Worm (Caenorhabditis elegans) whole organism, L3 larva: ENCODE data around the gene pals-19.

Source experiments
- R02D3.7 ChIP-seq: fragments of 150-350 bp; optimal IDR thresholded peaks from 2 replicates; lab custom pipeline; 2014; ENCODE audit warnings: missing biosample characterization, missing genetic modification characterization
- ZK546.5 ChIP-seq: sonication (generic microtip); optimal IDR thresholded peaks from 2 replicates; lab custom pipeline; 2017; ENCODE audit warnings: missing biosample characterization, missing genetic modification characterization
- aly-2 ChIP-seq: fragments of 150-350 bp; optimal IDR thresholded peaks from 2 replicates; lab custom pipeline; 2014; ENCODE audit warnings: missing biosample characterization, missing genetic modification characterization
- ceh-28 ChIP-seq: fragments of 150-350 bp; optimal IDR thresholded peaks from 2 replicates; lab custom pipeline; 2014; ENCODE audit warnings: missing biosample characterization, missing genetic modification reagents, missing genetic modification characterization
- ceh-82 ChIP-seq: fragments of 150-350 bp; optimal IDR thresholded peaks from 2 replicates; lab custom pipeline; 2014; ENCODE audit warnings: missing biosample characterization, missing genetic modification characterization
- daf-12 ChIP-seq: fragments of 150-350 bp; optimal IDR thresholded peaks from 2 replicates; lab custom pipeline; 2014; ENCODE audit warnings: missing biosample characterization, missing genetic modification reagents, missing genetic modification characterization
- egl-5 ChIP-seq: fragments of 150-350 bp; optimal IDR thresholded peaks from 2 replicates; lab custom pipeline; 2017; ENCODE audit warnings: missing biosample characterization, missing genetic modification reagents, missing genetic modification characterization, inconsistent platforms
- elt-2 ChIP-seq: sonication (generic microtip); optimal IDR thresholded peaks from 2 replicates; lab custom pipeline; 2016; ENCODE audit warnings: missing genetic modification reagents, mild to moderate bottlenecking, missing genetic modification characterization, missing compliant biosample characterization
- elt-3 ChIP-seq, 3 experiments: fragments of 150-350 bp in 1 of 3; sonication (generic microtip) in 2 of 3; optimal IDR thresholded peaks; 2 replicates in 2 of 3; 4 replicates in 1 of 3; lab custom pipeline; 2014 to 2017; ENCODE audit warnings: missing biosample characterization in 3 of 3, missing genetic modification characterization in 3 of 3
- eor-1 ChIP-seq, 2 experiments: fragments of 150-350 bp; optimal IDR thresholded peaks; 2 replicates each; lab custom pipeline; 2014 to 2018; ENCODE audit warnings: missing biosample characterization in 2 of 2, missing genetic modification characterization in 2 of 2
- fkh-2 ChIP-seq: fragments of 150-350 bp; optimal IDR thresholded peaks from 2 replicates; lab custom pipeline; 2014; ENCODE audit warnings: missing biosample characterization, missing genetic modification reagents, missing genetic modification characterization
- fos-1 ChIP-seq: fragments of 150-350 bp; optimal IDR thresholded peaks from 2 replicates; lab custom pipeline; 2014; ENCODE audit warnings: missing biosample characterization, missing genetic modification characterization
- hmg-11 ChIP-seq: sonication (generic microtip); optimal IDR thresholded peaks from 2 replicates; lab custom pipeline; 2016; ENCODE audit warnings: missing genetic modification characterization, missing compliant biosample characterization
- jun-1 ChIP-seq: fragments of 150-350 bp; optimal IDR thresholded peaks from 2 replicates; lab custom pipeline; 2014; ENCODE audit warnings: missing biosample characterization, missing genetic modification reagents, missing genetic modification characterization
- lin-39 ChIP-seq: fragments of 150-350 bp; optimal IDR thresholded peaks from 2 replicates; lab custom pipeline; 2018; ENCODE audit warnings: missing biosample characterization, missing genetic modification reagents, missing genetic modification characterization
- lsy-12 ChIP-seq: sonication (generic microtip); optimal IDR thresholded peaks from 2 replicates; lab custom pipeline; 2016; ENCODE audit warnings: mild to moderate bottlenecking, missing genetic modification characterization, missing compliant biosample characterization
- mdl-1 ChIP-seq: fragments of 150-350 bp; optimal IDR thresholded peaks from 2 replicates; lab custom pipeline; 2014; ENCODE audit warnings: missing biosample characterization, missing genetic modification characterization
- nfya-1 ChIP-seq: sonication (generic microtip); optimal IDR thresholded peaks from 2 replicates; lab custom pipeline; 2017; ENCODE audit warnings: missing genetic modification characterization, mild to moderate bottlenecking, missing compliant biosample characterization, antibody characterized with exemption, moderate library complexity; ENCODE audit not compliant: insufficient read depth
- nhr-23 ChIP-seq: fragments of 150-350 bp; optimal IDR thresholded peaks from 2 replicates; lab custom pipeline; 2014; ENCODE audit warnings: missing biosample characterization, missing genetic modification reagents, missing genetic modification characterization
- nhr-237 ChIP-seq: fragments of 150-350 bp; optimal IDR thresholded peaks from 2 replicates; lab custom pipeline; 2014; ENCODE audit warnings: missing biosample characterization, missing genetic modification characterization
- nhr-25 ChIP-seq: sonication (generic microtip); optimal IDR thresholded peaks from 2 replicates; lab custom pipeline; 2017; ENCODE audit warnings: missing biosample characterization, missing genetic modification characterization
- nhr-43 ChIP-seq: sonication (generic microtip); optimal IDR thresholded peaks from 2 replicates; lab custom pipeline; 2016; ENCODE audit warnings: mild to moderate bottlenecking, missing genetic modification characterization, missing compliant biosample characterization; ENCODE audit not compliant: poor library complexity, severe bottlenecking
- nhr-67 ChIP-seq: fragments of 150-350 bp; optimal IDR thresholded peaks from 2 replicates; lab custom pipeline; 2014; ENCODE audit warnings: missing biosample characterization, missing genetic modification characterization
- nhr-77 ChIP-seq: fragments of 150-350 bp; optimal IDR thresholded peaks from 2 replicates; lab custom pipeline; 2014; ENCODE audit warnings: missing biosample characterization, missing genetic modification characterization
- pha-4 ChIP-seq: fragments of 150-350 bp; optimal IDR thresholded peaks from 2 replicates; lab custom pipeline; 2014; ENCODE audit warnings: missing biosample characterization, missing genetic modification reagents, missing genetic modification characterization
- pqm-1 ChIP-seq: fragments of 150-350 bp; optimal IDR thresholded peaks from 2 replicates; lab custom pipeline; 2017; ENCODE audit warnings: missing biosample characterization, missing genetic modification characterization, inconsistent platforms
- skn-1 ChIP-seq: fragments of 150-350 bp; optimal IDR thresholded peaks from 2 replicates; lab custom pipeline; 2014; ENCODE audit warnings: missing biosample characterization, missing genetic modification characterization
- snpc-4 ChIP-seq: fragments of 150-350 bp; optimal IDR thresholded peaks from 2 replicates; lab custom pipeline; 2014; ENCODE audit warnings: missing biosample characterization, missing genetic modification characterization

Gene pals-19

DNA sequence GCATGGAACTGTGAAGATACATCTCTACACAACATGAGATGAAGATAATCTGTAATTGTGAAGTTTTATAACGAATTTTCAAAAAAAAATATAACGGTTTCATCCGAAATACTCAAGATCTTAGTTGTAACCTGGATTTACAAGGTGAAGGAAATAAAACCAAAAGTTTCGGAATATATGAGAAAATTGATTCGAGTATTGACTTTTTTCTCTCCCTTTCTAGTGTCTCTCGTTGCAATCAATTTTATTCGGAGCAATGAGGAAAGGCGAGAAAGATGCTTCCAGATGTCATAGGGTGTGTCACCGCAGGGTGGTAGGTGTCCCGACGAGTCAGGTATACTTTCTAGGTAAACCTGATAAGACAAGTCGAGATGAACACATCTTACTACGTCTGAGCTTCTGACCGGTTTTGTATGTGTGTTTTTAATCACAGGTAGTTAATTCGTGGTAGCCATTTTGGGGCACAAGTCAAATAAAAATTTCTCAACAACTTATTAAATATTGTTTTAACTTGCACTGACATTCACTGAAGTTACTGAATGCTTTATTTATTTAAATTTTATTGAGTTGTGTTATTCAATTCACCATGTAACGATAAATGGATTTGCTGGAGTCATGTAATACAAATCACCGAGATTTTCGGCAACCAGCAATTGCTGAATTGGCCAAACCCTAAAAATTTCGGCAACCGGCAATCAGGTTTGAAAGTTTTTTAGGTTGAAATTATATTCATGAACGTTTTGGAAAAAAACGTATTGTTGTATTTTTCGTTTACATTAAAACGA is 13.3 kb upstream of the pals-19 start, which contains the start of gene pals-20:
Gene pals-20, minus strand, starts transcription at position 51 of the 785 bp plus-strand sequence.
- TF ChIP-seq pqm-1 (tag; lab: Kevin White, UChicago) (peak; percentile 16), elt-2 (peak; percentile 49), lin-39 (tag; lab: Kevin White, UChicago) (no peak), nhr-25 (tag; lab: Kevin White, UChicago) (no peak), fkh-2 (no peak)

DNA sequence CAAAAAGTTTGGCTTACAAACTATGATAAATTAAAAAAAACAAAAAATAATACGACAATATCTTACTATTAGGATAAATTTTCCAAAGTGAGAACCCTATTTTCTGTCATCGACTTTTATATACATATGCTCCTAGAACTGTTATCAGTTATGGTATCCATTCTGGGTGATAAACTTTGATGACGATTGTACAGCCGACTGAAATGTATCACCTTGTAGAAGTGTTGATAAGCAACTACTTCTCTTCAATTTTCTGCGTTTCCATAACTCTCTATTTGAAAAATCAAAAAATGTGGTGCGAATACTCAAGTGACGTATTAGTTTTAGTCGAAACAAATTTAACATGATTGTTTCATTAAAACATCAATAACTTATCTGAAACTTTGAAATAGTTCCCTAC is 11.8 kb upstream of the pals-19 start:
- TF ChIP-seq daf-12 (tag; lab: Kevin White, UChicago) (no peak), pqm-1 (tag; lab: Kevin White, UChicago) (peak; percentile 86), elt-2 (peak; percentile 95), fos-1 (tag; lab: Kevin White, UChicago) (peak; percentile 27), jun-1 (tag; lab: Kevin White, UChicago) (peak; percentile 72)

DNA sequence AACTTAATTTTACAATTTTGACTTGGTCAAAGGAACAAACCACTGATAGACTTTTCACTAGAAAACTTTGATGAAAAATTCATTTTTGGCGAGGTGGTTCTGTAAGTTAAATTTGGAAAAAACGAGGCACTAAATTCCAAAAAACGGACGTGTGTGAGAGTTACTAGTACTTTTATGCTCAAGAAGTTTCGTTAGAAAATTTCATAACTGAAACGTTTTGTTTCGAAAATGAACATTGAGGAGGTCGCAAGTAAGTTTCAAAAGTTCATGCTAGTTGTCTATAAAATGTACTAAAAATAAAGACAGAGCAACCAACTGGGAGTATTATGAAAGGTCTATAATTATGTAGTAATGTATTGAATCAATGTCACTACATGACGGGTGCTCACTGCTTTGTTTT is 10.0 kb upstream of the pals-19 start, which contains the start of gene pals-17:
Gene pals-17, minus strand, starts transcription at position 101 of the 400 bp plus-strand sequence.
- TF ChIP-seq nhr-237 (no peak), lsy-12 (tag; lab: Kevin White, UChicago) (no peak), pha-4 (no peak), eor-1 (tag; optimal IDR thresholded peaks at IDR 0.05; lab: Kevin White, UChicago) (no peak), nhr-77 (tag; lab: Kevin White, UChicago) (no peak), daf-12 (tag; lab: Kevin White, UChicago) (no peak), nhr-43 (no peak), nhr-67 (tag; lab: Kevin White, UChicago) (no peak), fkh-2 (no peak), lin-39 (tag; lab: Kevin White, UChicago) (no peak), ceh-28 (tag; lab: Kevin White, UChicago) (no peak)
- TF ChIP-seq, all 47 proteins: peak for 0

DNA sequence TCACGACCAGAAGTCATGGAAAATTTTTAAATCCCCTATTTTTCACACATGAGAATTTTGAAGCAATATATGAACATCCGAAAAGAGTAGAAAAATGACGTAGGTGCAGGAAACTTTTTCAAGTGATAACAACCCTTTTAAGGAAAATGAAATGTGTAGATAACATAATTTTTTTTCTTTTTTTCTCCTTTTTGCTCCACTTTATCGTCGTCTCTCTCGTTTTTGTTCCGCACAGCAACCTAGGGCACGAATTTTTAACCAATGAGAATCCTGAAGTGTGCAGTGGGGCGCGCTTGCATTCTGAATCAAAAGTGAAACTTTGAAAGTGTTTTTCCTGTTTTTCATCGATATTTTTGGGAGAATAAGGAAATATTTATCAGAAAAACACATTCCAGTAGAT is 9.0 kb upstream of the pals-19 start:
- peak; percentile 29 for TF ChIP-seq pha-4
- no peak for TF ChIP-seq nhr-237
- peak; percentile 98 for TF ChIP-seq elt-2
- TF ChIP-seq pqm-1 (tag; lab: Kevin White, UChicago), result peak; percentile 85
- peak; percentile 88 for TF ChIP-seq jun-1 (tag; lab: Kevin White, UChicago)
- no peak for TF ChIP-seq nhr-23 (tag; lab: Kevin White, UChicago)
- peak; percentile 10 for TF ChIP-seq nfya-1 (tag; lab: Kevin White, UChicago)

DNA sequence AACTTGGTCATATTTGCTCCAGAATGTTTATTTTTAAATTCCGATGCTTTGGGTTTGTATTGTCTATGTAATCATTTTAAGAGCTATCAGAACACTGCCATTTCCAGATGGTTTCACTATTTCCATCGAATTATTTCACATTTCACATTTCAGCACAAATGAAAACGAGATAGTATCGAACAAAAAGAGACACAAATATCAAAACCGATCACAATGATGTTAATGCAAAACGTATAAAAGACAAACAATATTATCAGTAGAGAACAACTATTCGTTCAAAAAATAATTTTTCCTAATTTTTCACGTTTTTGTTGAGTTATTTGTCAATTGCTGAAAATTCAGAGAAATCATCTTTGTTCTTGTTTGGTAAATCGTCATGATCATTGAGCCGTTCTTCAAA is 6.4 kb upstream of the pals-19 start:
- TF ChIP-seq nhr-77 (tag; lab: Kevin White, UChicago) (no peak), mdl-1 (tag; lab: Kevin White, UChicago) (no peak), pha-4 (peak; percentile 17), egl-5 (tag; lab: Kevin White, UChicago) (no peak), pqm-1 (tag; lab: Kevin White, UChicago) (peak; percentile 30), snpc-4 (no peak), elt-3 (tag; optimal IDR thresholded peaks at IDR 0.05; lab: Kevin White, UChicago) (no peak), aly-2 (tag; lab: Kevin White, UChicago) (no peak), elt-2 (peak; percentile 68), hmg-11 (tag; lab: Kevin White, UChicago) (no peak), skn-1 (tag; lab: Kevin White, UChicago) (no peak), ZK546.5 (tag; lab: Kevin White, UChicago) (no peak), ceh-82 (tag; lab: Kevin White, UChicago) (no peak)
- TF ChIP-seq, all 47 proteins: peak for 3

DNA sequence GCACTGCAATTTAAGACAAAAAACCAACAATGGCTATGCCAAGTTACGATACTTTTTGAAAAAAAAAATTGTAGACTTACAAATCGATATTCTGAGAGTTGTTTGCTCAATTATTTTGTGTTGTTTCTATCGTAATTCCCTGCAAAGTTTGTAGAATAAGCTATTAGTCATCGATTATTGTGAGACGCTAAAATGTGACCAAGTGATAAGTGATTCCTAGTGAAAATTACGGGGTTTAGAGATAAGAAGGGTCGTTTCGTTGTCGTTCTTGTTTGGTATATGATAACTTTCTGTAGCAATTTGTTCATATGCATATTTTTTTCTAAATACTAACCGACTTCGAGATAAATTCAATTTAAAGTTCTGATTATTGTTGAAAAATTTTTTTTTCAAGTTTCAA is 3.6 kb upstream of the pals-19 start:
- TF ChIP-seq pha-4 (peak; percentile 8), aly-2 (tag; lab: Kevin White, UChicago) (no peak), elt-2 (peak; percentile 83), nhr-67 (tag; lab: Kevin White, UChicago) (no peak), R02D3.7 (tag; lab: Kevin White, UChicago) (no peak), ceh-82 (tag; lab: Kevin White, UChicago) (no peak), snpc-4 (no peak), pqm-1 (tag; lab: Kevin White, UChicago) (peak; percentile 84)
